Worm (Caenorhabditis elegans) whole organism, L1 larva: ENCODE measurements around the gene ins-9.

Experiments
- F16B12.6 ChIP-seq: fragments of 150-350 bp; optimal IDR thresholded peaks from 2 replicates; lab custom pipeline; 2014; ENCODE audit warnings: missing biosample characterization, missing genetic modification characterization
- aly-2 ChIP-seq: fragments of 150-350 bp; optimal IDR thresholded peaks from 2 replicates; lab custom pipeline; 2014; ENCODE audit warnings: missing biosample characterization, missing genetic modification characterization
- blmp-1 ChIP-seq: fragments of 150-350 bp; optimal IDR thresholded peaks from 2 replicates; lab custom pipeline; 2014; ENCODE audit warnings: missing biosample characterization, missing genetic modification characterization
- efl-1 ChIP-seq, 4 experiments: fragments of 150-350 bp; optimal IDR thresholded peaks in 3 of 4; peaks in 1 of 4; 1 replicate in 1 of 4; 2 replicates in 3 of 4; lab custom pipeline; 2014; ENCODE audit warnings: missing biosample characterization in 2 of 4, missing genetic modification characterization in 2 of 4, missing genetic modification reagents in 2 of 4
- efl-3 ChIP-seq: fragments of 200-800 bp; sonication (Bioruptor generic); optimal IDR thresholded peaks from 2 replicates; lab custom pipeline; 2018; ENCODE audit warnings: mild to moderate bottlenecking, missing genetic modification characterization, missing compliant biosample characterization
- elt-2 ChIP-seq: sonication (generic microtip); optimal IDR thresholded peaks from 2 replicates; lab custom pipeline; 2016; ENCODE audit warnings: missing genetic modification characterization, mild to moderate bottlenecking, inconsistent platforms, missing compliant biosample characterization, missing genetic modification reagents
- fos-1 ChIP-seq: fragments of 150-350 bp; optimal IDR thresholded peaks from 2 replicates; lab custom pipeline; 2014; ENCODE audit warnings: missing biosample characterization, missing genetic modification characterization
- grh-1 ChIP-seq: fragments of 200-800 bp; sonication (Bioruptor generic); IDR thresholded peaks from 2 replicates; pipeline ENCODE4 v1.3.6; 2022; ENCODE audit warnings: missing genetic modification reagents, missing genetic modification characterization, missing compliant biosample characterization
- hlh-17 ChIP-seq: fragments of 200-800 bp; sonication (Bioruptor generic); optimal IDR thresholded peaks from 2 replicates; lab custom pipeline; 2018; ENCODE audit warnings: missing genetic modification characterization, mild to moderate bottlenecking, missing compliant biosample characterization, moderate library complexity, borderline replicate concordance
- jun-1 ChIP-seq: fragments of 150-350 bp; optimal IDR thresholded peaks from 2 replicates; lab custom pipeline; 2014; ENCODE audit warnings: missing biosample characterization, missing genetic modification reagents, missing genetic modification characterization
- lin-15B ChIP-seq: fragments of 150-350 bp; sonication (generic microtip); optimal IDR thresholded peaks from 3 replicates; lab custom pipeline; 2014; ENCODE audit warnings: missing biosample characterization, missing genetic modification characterization
- lin-35 ChIP-seq, 2 experiments: fragments of 150-350 bp; optimal IDR thresholded peaks; 2 replicates each; lab custom pipeline; 2014; ENCODE audit warnings: missing biosample characterization in 2 of 2, missing genetic modification characterization in 2 of 2, missing genetic modification reagents in 2 of 2
- lir-3 ChIP-seq: sonication (generic microtip); optimal IDR thresholded peaks from 2 replicates; lab custom pipeline; 2016; ENCODE audit warnings: mild to moderate bottlenecking, missing genetic modification characterization, moderate library complexity, missing compliant biosample characterization; ENCODE audit not compliant: poor library complexity
- lsy-2 ChIP-seq, 2 experiments: fragments of 150-350 bp; optimal IDR thresholded peaks; 2 replicates each; lab custom pipeline; 2014; ENCODE audit warnings: missing biosample characterization in 2 of 2, missing genetic modification characterization in 2 of 2
- nhr-237 ChIP-seq: fragments of 150-350 bp; optimal IDR thresholded peaks from 2 replicates; lab custom pipeline; 2014; ENCODE audit warnings: missing biosample characterization, missing genetic modification characterization
- nhr-47 ChIP-seq: sonication (generic microtip); optimal IDR thresholded peaks from 2 replicates; lab custom pipeline; 2016; ENCODE audit warnings: mild to moderate bottlenecking, missing genetic modification characterization, moderate library complexity, missing compliant biosample characterization
- nhr-84 ChIP-seq: sonication (generic microtip); optimal IDR thresholded peaks from 2 replicates; lab custom pipeline; 2017; ENCODE audit warnings: missing biosample characterization, missing genetic modification characterization
- nhr-90 ChIP-seq: sonication (generic microtip); optimal IDR thresholded peaks from 2 replicates; lab custom pipeline; 2016; ENCODE audit warnings: mild to moderate bottlenecking, missing genetic modification characterization, missing compliant biosample characterization; ENCODE audit not compliant: poor library complexity
- pax-3 ChIP-seq: fragments of 200-800 bp; sonication (Bioruptor generic); optimal IDR thresholded peaks from 2 replicates; lab custom pipeline; 2018; ENCODE audit warnings: mild to moderate bottlenecking, missing genetic modification characterization, moderate library complexity, missing compliant biosample characterization
- pqm-1 ChIP-seq: sonication (generic microtip); optimal IDR thresholded peaks from 3 replicates; lab custom pipeline; 2017; ENCODE audit warnings: missing biosample characterization, missing genetic modification characterization
- rnt-1 ChIP-seq: sonication (generic microtip); optimal IDR thresholded peaks from 2 replicates; lab custom pipeline; 2016; ENCODE audit warnings: mild to moderate bottlenecking, missing genetic modification characterization, moderate library complexity, missing compliant biosample characterization
- sox-4 ChIP-seq: sonication (generic microtip); optimal IDR thresholded peaks from 2 replicates; lab custom pipeline; 2016; ENCODE audit warnings: missing genetic modification characterization, missing compliant biosample characterization
- sptf-1 ChIP-seq: fragments of 150-350 bp; optimal IDR thresholded peaks from 2 replicates; lab custom pipeline; 2014; ENCODE audit warnings: missing biosample characterization, missing genetic modification characterization
- tlp-1 ChIP-seq: fragments of 150-350 bp; optimal IDR thresholded peaks from 2 replicates; lab custom pipeline; 2014; ENCODE audit warnings: missing biosample characterization, missing genetic modification characterization
- unc-62 ChIP-seq: fragments of 150-350 bp; optimal IDR thresholded peaks from 2 replicates; lab custom pipeline; 2014; ENCODE audit warnings: missing biosample characterization, missing genetic modification reagents, missing genetic modification characterization

ins-9 gene

ce11 chrX:8835887-8836348, 30.5 kb downstream of the ins-9 start, which contains the start of gene C28G1.2 (continued):
- TF ChIP-seq hlh-17 (GFP tag; lab: Kevin White, UChicago) (no peak), sox-4 (tag; lab: Kevin White, UChicago) (peak; percentile 92), efl-3 (GFP tag; lab: Kevin White, UChicago) (peak; percentile 80), lir-3 (peak; percentile 91), lsy-2 (tag; optimal IDR thresholded peaks at IDR 0.05; lab: Kevin White, UChicago) (peak; percentile 83 to 91), sptf-1 (tag; lab: Kevin White, UChicago) (no peak)
- TF ChIP-seq, all 84 proteins: peak for 69

ce11 chrX:8835405-8835804, 31.1 kb downstream of the ins-9 start, which contains the start of gene sec-15:
Gene sec-15 (minus strand): TSS chrX:8835715.
- TF ChIP-seq sox-4 (tag; lab: Kevin White, UChicago): no peak
- no peak for TF ChIP-seq aly-2 (tag; lab: Kevin White, UChicago)

ce11 chrX:8831162-8831561, 35.3 kb downstream of the ins-9 start, which contains the start of gene C28G1.6:
Gene C28G1.6 (minus strand): TSS chrX:8831262.
- TF ChIP-seq elt-2 (peak; percentile 14), pax-3 (tag; lab: Kevin White, UChicago) (no peak), hlh-17 (GFP tag; lab: Kevin White, UChicago) (no peak)
- TF ChIP-seq, all 84 proteins: peak for 1

- no peak for TF ChIP-seq nhr-47 (tag; lab: Kevin White, UChicago)
- TF ChIP-seq fos-1: no peak
- TF ChIP-seq rnt-1: no peak
- no peak for TF ChIP-seq F16B12.6 (tag; lab: Kevin White, UChicago)
- TF ChIP-seq nhr-237 (tag; lab: Kevin White, UChicago): no peak
- no peak for TF ChIP-seq nhr-84 (tag; lab: Kevin White, UChicago)
These were observed 38.1 kb downstream of the ins-9 start, which contains the start of gene rcs-1 for ce11 chrX:8828365-8828764. Gene rcs-1 (minus strand): TSS chrX:8828540.

ce11 chrX:8824437-8824836, 42.0 kb downstream of the ins-9 start, which contains the start of gene ifd-1:
Gene ifd-1 (minus strand): TSS chrX:8824448.
- TF ChIP-seq nhr-90 (tag; lab: Kevin White, UChicago) (peak; percentile 21), lin-35 (GFP tag; optimal IDR thresholded peaks at IDR 0.05; lab: Kevin White, UChicago) (peak in 1 of 2 experiments; percentile 34), lin-15B (tag; lab: Kevin White, UChicago) (no peak), elt-2 (peak; percentile 92), efl-3 (GFP tag; lab: Kevin White, UChicago) (no peak), efl-1 (optimal IDR thresholded peaks at IDR 0.05; lab: Kevin White, UChicago) (no peak), efl-1 (GFP tag; optimal IDR thresholded peaks at IDR 0.05 in 1 of 2; lab: Kevin White, UChicago) (peak in 1 of 2 experiments; percentile 47), pqm-1 (peak; percentile 15), jun-1 (tag; lab: Kevin White, UChicago) (peak; percentile 23)

- TF ChIP-seq elt-2 (peak; percentile 75), unc-62 (GFP tag; lab: Kevin White, UChicago) (no peak), lin-35 (GFP tag; optimal IDR thresholded peaks at IDR 0.05; lab: Kevin White, UChicago) (peak in 1 of 2 experiments; percentile 13)
These were observed 45.8 kb downstream of the ins-9 start for ce11 chrX:8820643-8821042.

ce11 chrX:8819815-8820415, 46.5 kb downstream of the ins-9 start:
- TF ChIP-seq tlp-1 (tag; lab: Kevin White, UChicago): no peak
- no peak for TF ChIP-seq efl-1 (optimal IDR thresholded peaks at IDR 0.05; lab: Kevin White, UChicago)
- peak in 1 of 2 experiments; percentile 36 for TF ChIP-seq efl-1 (GFP tag; optimal IDR thresholded peaks at IDR 0.05 in 1 of 2; lab: Kevin White, UChicago)
- TF ChIP-seq grh-1 (GFP tag; lab: Robert Waterston, UW): peak; percentile 16; the same call in 1 of the 2 replicates
- peak; percentile 5 for TF ChIP-seq blmp-1 (tag; lab: Kevin White, UChicago)
